Fruit fly (Drosophila melanogaster) whole organism, wandering third instar larva: ENCODE results near the gene Cog3.

Source experiments
- Dif ChIP-seq: fragments of 200-275, 200-300 bp; sonication (Bioruptor generic); optimal IDR thresholded peaks from 2 replicates; lab custom pipeline; 2018; ENCODE audit warnings: missing biosample characterization, missing genetic modification characterization; ENCODE audit not compliant: partially characterized antibody
- Hr78 ChIP-seq: fragments of >200 bp; optimal IDR thresholded peaks from 2 replicates; lab custom pipeline; 2017; ENCODE audit warnings: missing biosample characterization, missing genetic modification characterization
- OdsH ChIP-seq: fragments of 200-800 bp; sonication (Bioruptor generic); optimal IDR thresholded peaks from 2 replicates; lab custom pipeline; 2016; ENCODE audit warnings: missing biosample characterization, mild to moderate bottlenecking, missing genetic modification characterization
- br ChIP-seq: fragments of 200-800 bp; sonication (Bioruptor generic); optimal IDR thresholded peaks from 2 replicates; lab custom pipeline; 2016; ENCODE audit warnings: missing biosample characterization, missing genetic modification characterization
- fru ChIP-seq: fragments of 200-800 bp; sonication (Bioruptor generic); optimal IDR thresholded peaks from 3 replicates; lab custom pipeline; 2016; ENCODE audit warnings: missing biosample characterization, mild to moderate bottlenecking, missing genetic modification characterization
- h ChIP-seq: fragments of 200-800 bp; sonication (Bioruptor generic); optimal IDR thresholded peaks from 3 replicates; lab custom pipeline; 2016; ENCODE audit warnings: missing biosample characterization, mild to moderate bottlenecking, missing genetic modification characterization
- pan ChIP-seq: fragments of >200 bp; optimal IDR thresholded peaks from 2 replicates; lab custom pipeline; 2017
- psq ChIP-seq: fragments of 200-800 bp; sonication (Bioruptor generic); optimal IDR thresholded peaks from 3 replicates; lab custom pipeline; 2017; ENCODE audit warnings: missing biosample characterization, mild to moderate bottlenecking, missing genetic modification characterization, moderate library complexity
- sv ChIP-seq: fragments of 200-800 bp; sonication (Bioruptor generic); optimal IDR thresholded peaks from 3 replicates; lab custom pipeline; 2016; ENCODE audit warnings: missing biosample characterization, missing genetic modification characterization
- usp ChIP-seq: fragments of >200 bp; optimal IDR thresholded peaks from 2 replicates; lab custom pipeline; 2017; ENCODE audit warnings: missing biosample characterization, missing genetic modification characterization

DNA sequence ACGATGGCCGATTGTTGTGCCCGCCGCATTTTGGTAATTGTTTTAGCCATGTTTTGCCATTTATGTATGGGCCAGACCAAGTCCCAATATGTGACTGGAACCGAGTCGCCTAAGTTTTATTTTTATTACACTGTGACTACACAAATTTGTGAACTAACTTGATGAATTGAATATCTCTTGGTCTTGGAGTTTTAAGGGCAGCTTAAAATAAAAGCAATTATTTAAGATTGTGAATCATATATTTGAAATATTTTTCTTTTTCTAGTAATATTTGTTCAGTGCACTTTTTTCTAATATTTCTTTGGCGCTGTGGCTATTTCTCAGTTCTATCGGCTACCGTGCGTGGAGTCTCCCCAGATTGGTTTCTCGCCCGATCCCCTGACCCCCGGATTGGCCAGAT lies 36.6 kb upstream of the Cog3 start:
- TF ChIP-seq sv (GFP tag; lab: Kevin White, UChicago) (no peak), h (no peak), br (no peak), psq (no peak), OdsH (GFP tag; lab: Kevin White, UChicago) (no peak), Hr78 (no peak), usp (no peak), pan (no peak), Dif (GFP tag; lab: Kevin White, UChicago) (no peak), fru (GFP tag; lab: Kevin White, UChicago) (no peak)
